Worm (Caenorhabditis elegans) whole organism, early embryonic: ENCODE results near the gene Y48B6A.13.

Experiments
- ama-1 ChIP-seq: fragments of 150-350 bp; optimal IDR thresholded peaks from 2 replicates; lab custom pipeline; 2014
- ceh-13 ChIP-seq: fragments of 200-800 bp; sonication (Bioruptor generic); optimal IDR thresholded peaks from 2 replicates; lab custom pipeline; 2018; ENCODE audit warnings: mild to moderate bottlenecking, missing genetic modification characterization, missing compliant biosample characterization
- ceh-36 ChIP-seq: sonication (generic microtip); optimal IDR thresholded peaks from 2 replicates; lab custom pipeline; 2016; ENCODE audit warnings: missing genetic modification characterization, inconsistent platforms, missing compliant biosample characterization
- scrt-1 ChIP-seq: fragments of 200-800 bp; sonication (Bioruptor generic); IDR thresholded peaks from 2 replicates; pipeline ENCODE4 v1.3.6; 2022; ENCODE audit warnings: missing genetic modification characterization, missing compliant biosample characterization
- sea-1 ChIP-seq: fragments of 200-800 bp; sonication (Bioruptor generic); conservative IDR thresholded peaks from 2 replicates; pipeline ENCODE4 v1.3.6; 2022; ENCODE audit warnings: missing genetic modification characterization, missing compliant biosample characterization
- tbx-11 ChIP-seq: fragments of 200-800 bp; sonication (Bioruptor generic); IDR thresholded peaks from 2 replicates; pipeline ENCODE4 v1.3.6; 2022; ENCODE audit warnings: missing genetic modification characterization, missing compliant biosample characterization
- tra-4 ChIP-seq: sonication (generic microtip); optimal IDR thresholded peaks from 2 replicates; lab custom pipeline; 2017; ENCODE audit warnings: missing genetic modification characterization, missing compliant biosample characterization

DNA sequence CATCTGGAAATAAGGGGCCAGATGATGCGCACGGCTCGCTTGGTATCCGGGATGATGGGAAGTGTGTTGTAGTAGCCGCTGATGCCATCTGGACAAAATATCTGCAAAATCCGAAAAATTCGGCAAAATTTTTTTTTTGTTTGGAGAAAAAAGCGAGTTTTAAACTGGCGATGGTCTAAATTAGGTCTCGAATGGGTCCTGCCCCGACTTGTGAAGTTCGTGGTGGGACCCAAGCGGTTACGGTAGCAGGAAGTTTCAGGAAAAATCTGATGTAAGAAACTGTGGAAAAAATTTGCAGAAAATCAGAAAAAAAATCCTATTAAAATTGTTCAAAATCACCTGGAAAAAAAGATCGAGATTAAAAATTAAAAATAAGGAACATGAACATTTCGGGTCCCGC is 17.4 kb upstream of the Y48B6A.13 start, which contains the start of gene jmjd-2:
- TF ChIP-seq tbx-11 (no peak), ama-1 (no peak), ceh-13 (GFP tag; lab: Kevin White, UChicago) (no peak), ceh-36 (no peak), scrt-1 (GFP tag; lab: Robert Waterston, UW) (no peak), sea-1 (GFP tag; lab: Robert Waterston, UW) (no peak), tra-4 (tag; lab: Kevin White, UChicago) (no peak)
